Worm (Caenorhabditis elegans) whole organism, young adult: ENCODE measurements around the gene F55F10.3.
A peak's percentile ranks its signal among the peaks of the same experiment; 100 is the strongest.

Experiments
- F22D6.2 ChIP-seq: sonication (generic microtip); optimal IDR thresholded peaks from 2 replicates; lab custom pipeline; 2016; ENCODE audit warnings: mild to moderate bottlenecking, missing genetic modification characterization, missing compliant biosample characterization
- F23B12.7 ChIP-seq: sonication (generic microtip); optimal IDR thresholded peaks from 2 replicates; lab custom pipeline; 2017; ENCODE audit warnings: missing genetic modification characterization, mild to moderate bottlenecking, missing compliant biosample characterization, antibody characterized with exemption, moderate library complexity; ENCODE audit not compliant: insufficient read depth
- F52B5.7 ChIP-seq: sonication (generic microtip); optimal IDR thresholded peaks from 2 replicates; lab custom pipeline; 2016; ENCODE audit warnings: mild to moderate bottlenecking, missing genetic modification characterization, missing compliant biosample characterization
- F57A8.1 ChIP-seq: fragments of 200-800 bp; sonication (Bioruptor generic); optimal IDR thresholded peaks from 2 replicates; lab custom pipeline; 2018; ENCODE audit warnings: mild to moderate bottlenecking, missing genetic modification characterization, moderate library complexity, missing compliant biosample characterization
- T07F8.4 ChIP-seq: sonication (generic microtip); optimal IDR thresholded peaks from 2 replicates; lab custom pipeline; 2016; ENCODE audit warnings: mild to moderate bottlenecking, missing genetic modification characterization, moderate library complexity, missing compliant biosample characterization
- T26A5.8 ChIP-seq: sonication (generic microtip); optimal IDR thresholded peaks from 2 replicates; lab custom pipeline; 2016; ENCODE audit warnings: missing genetic modification characterization, missing compliant biosample characterization
- Y56A3A.18 ChIP-seq: fragments of 200-800 bp; sonication (Bioruptor generic); IDR thresholded peaks from 2 replicates; pipeline ENCODE4 v1.3.6; 2022; ENCODE audit warnings: missing genetic modification reagents, missing genetic modification characterization, missing compliant biosample characterization
- ama-1 ChIP-seq, 3 experiments: fragments of 150-350 bp in 1 of 3; sonication (generic microtip) in 2 of 3; optimal IDR thresholded peaks; 2 replicates each; lab custom pipeline; 2014 to 2018; ENCODE audit warnings: missing biosample characterization in 2 of 3, missing genetic modification characterization in 2 of 3, missing genetic modification reagents in 2 of 3
- aptf-2 ChIP-seq: fragments of 200-800 bp; sonication (Bioruptor generic); conservative IDR thresholded peaks from 2 replicates; pipeline ENCODE4 v1.3.6; 2022; ENCODE audit warnings: missing genetic modification reagents, missing genetic modification characterization, missing compliant biosample characterization
- attf-5 ChIP-seq: fragments of 200-800 bp; sonication (Bioruptor generic); optimal IDR thresholded peaks from 2 replicates; lab custom pipeline; 2018; ENCODE audit warnings: mild to moderate bottlenecking, missing genetic modification characterization, missing compliant biosample characterization
- attf-6 ChIP-seq: fragments of 200-800 bp; sonication (Bioruptor generic); IDR thresholded peaks from 2 replicates; pipeline ENCODE4 v1.3.6; 2022; ENCODE audit warnings: missing genetic modification reagents, missing genetic modification characterization, missing compliant biosample characterization
- ccch-3 ChIP-seq: fragments of 200-800 bp; sonication (Bioruptor generic); optimal IDR thresholded peaks from 2 replicates; lab custom pipeline; 2018; ENCODE audit warnings: mild to moderate bottlenecking, missing genetic modification characterization, missing compliant biosample characterization
- cebp-2 ChIP-seq: fragments of 200-800 bp; sonication (Bioruptor generic); IDR thresholded peaks from 2 replicates; pipeline ENCODE4 v1.3.6; 2022; ENCODE audit warnings: missing genetic modification characterization, missing compliant biosample characterization
- dpl-1 ChIP-seq: fragments of 150-350 bp; optimal IDR thresholded peaks from 2 replicates; lab custom pipeline; 2014; ENCODE audit warnings: missing biosample characterization, missing genetic modification reagents, missing genetic modification characterization
- efl-1 ChIP-seq: fragments of 150-350 bp; optimal IDR thresholded peaks from 2 replicates; lab custom pipeline; 2014; ENCODE audit warnings: missing biosample characterization, missing genetic modification reagents, missing genetic modification characterization
- egrh-3 ChIP-seq: fragments of 200-800 bp; sonication (Bioruptor generic); IDR thresholded peaks from 2 replicates; pipeline ENCODE4 v1.3.6; 2022; ENCODE audit warnings: missing genetic modification reagents, missing genetic modification characterization, missing compliant biosample characterization
- ets-4 ChIP-seq: fragments of 200-800 bp; sonication (Bioruptor generic); optimal IDR thresholded peaks from 2 replicates; lab custom pipeline; 2018; ENCODE audit warnings: mild to moderate bottlenecking, missing genetic modification characterization, missing compliant biosample characterization
- him-1 ChIP-seq: sonication (generic microtip); optimal IDR thresholded peaks from 2 replicates; lab custom pipeline; 2016; ENCODE audit warnings: missing genotype, missing genetic modification reagents, missing genetic modification characterization, missing compliant biosample characterization
- lir-1 ChIP-seq: fragments of 200-800 bp; sonication (Bioruptor generic); conservative IDR thresholded peaks from 2 replicates; pipeline ENCODE4 v1.3.6; 2022; ENCODE audit warnings: missing genetic modification reagents, missing genetic modification characterization, missing compliant biosample characterization
- lsl-1 ChIP-seq: fragments of 200-800 bp; sonication (Bioruptor generic); optimal IDR thresholded peaks from 2 replicates; lab custom pipeline; 2018; ENCODE audit warnings: mild to moderate bottlenecking, missing genetic modification characterization, moderate library complexity, missing compliant biosample characterization
- lsy-27 ChIP-seq: sonication (generic microtip); optimal IDR thresholded peaks from 2 replicates; lab custom pipeline; 2017; ENCODE audit warnings: missing genetic modification characterization, mild to moderate bottlenecking, missing compliant biosample characterization, antibody characterized with exemption, missing genotype, borderline replicate concordance; ENCODE audit not compliant: insufficient read depth
- mcd-1 ChIP-seq: fragments of 200-800 bp; sonication (Bioruptor generic); IDR thresholded peaks from 2 replicates; pipeline ENCODE4 v1.3.6; 2022; ENCODE audit warnings: missing genetic modification reagents, missing genetic modification characterization, missing compliant biosample characterization
- mel-28 ChIP-seq: sonication (generic microtip); optimal IDR thresholded peaks from 2 replicates; lab custom pipeline; 2016; ENCODE audit warnings: borderline replicate concordance, mild to moderate bottlenecking, missing genetic modification characterization, missing compliant biosample characterization
- mxl-1 ChIP-seq: sonication (generic microtip); optimal IDR thresholded peaks from 2 replicates; lab custom pipeline; 2016; ENCODE audit warnings: missing genetic modification characterization, missing compliant biosample characterization
- nfyb-1 ChIP-seq: fragments of 200-800 bp; sonication (Bioruptor generic); IDR thresholded peaks from 2 replicates; pipeline ENCODE4 v1.3.6; 2022; ENCODE audit warnings: missing genetic modification reagents, missing genetic modification characterization, missing compliant biosample characterization
- nhr-179 ChIP-seq: sonication (generic microtip); optimal IDR thresholded peaks from 2 replicates; lab custom pipeline; 2016; ENCODE audit warnings: mild to moderate bottlenecking, missing genetic modification characterization, missing compliant biosample characterization
- nhr-27 ChIP-seq: fragments of 200-800 bp; sonication (Bioruptor generic); optimal IDR thresholded peaks from 2 replicates; lab custom pipeline; 2018; ENCODE audit warnings: mild to moderate bottlenecking, missing genetic modification characterization, moderate library complexity, missing compliant biosample characterization
- nhr-80 ChIP-seq: sonication (generic microtip); optimal IDR thresholded peaks from 2 replicates; lab custom pipeline; 2016; ENCODE audit warnings: missing genetic modification characterization, missing compliant biosample characterization
- nhr-90 ChIP-seq: sonication (generic microtip); optimal IDR thresholded peaks from 2 replicates; lab custom pipeline; 2016; ENCODE audit warnings: missing genotype, mild to moderate bottlenecking, missing genetic modification characterization, missing compliant biosample characterization
- pbrm-1 ChIP-seq: fragments of 200-800 bp; sonication (Bioruptor generic); IDR thresholded peaks from 2 replicates; pipeline ENCODE4 v1.3.6; 2022; ENCODE audit warnings: missing genetic modification reagents, missing genetic modification characterization, missing compliant biosample characterization
- rcor-1 ChIP-seq: fragments of 200-800 bp; sonication (Bioruptor generic); IDR thresholded peaks from 2 replicates; pipeline ENCODE4 v1.3.6; 2022; ENCODE audit warnings: missing genetic modification reagents, missing genetic modification characterization, missing compliant biosample characterization
- repo-1 ChIP-seq: sonication (generic microtip); optimal IDR thresholded peaks from 2 replicates; lab custom pipeline; 2017; ENCODE audit warnings: mild to moderate bottlenecking, missing genetic modification characterization, missing compliant biosample characterization
- rpc-1 ChIP-seq, 2 experiments: fragments of 150-350 bp in 1 of 2; sonication (generic microtip) in 1 of 2; optimal IDR thresholded peaks; 2 replicates each; lab custom pipeline; 2014 to 2018; ENCODE audit warnings: missing biosample characterization in 1 of 2, missing genetic modification characterization in 1 of 2, missing genetic modification reagents in 1 of 2, missing genotype in 1 of 2
- sea-2 ChIP-seq: fragments of 200-800 bp; sonication (Bioruptor generic); IDR thresholded peaks from 2 replicates; pipeline ENCODE4 v1.3.6; 2022; ENCODE audit warnings: missing genetic modification characterization, missing compliant biosample characterization
- snpc-1.3 ChIP-seq: sonication (generic microtip); optimal IDR thresholded peaks from 2 replicates; lab custom pipeline; 2017; ENCODE audit warnings: missing genetic modification characterization, mild to moderate bottlenecking, missing compliant biosample characterization, antibody characterized with exemption, moderate library complexity, missing genotype, missing genetic modification reagents; ENCODE audit not compliant: insufficient read depth
- snpc-3.4 ChIP-seq: sonication (generic microtip); optimal IDR thresholded peaks from 2 replicates; lab custom pipeline; 2017; ENCODE audit warnings: missing genetic modification characterization, mild to moderate bottlenecking, missing compliant biosample characterization, antibody characterized with exemption, moderate library complexity, missing genotype, missing genetic modification reagents
- sptf-2 ChIP-seq: fragments of 200-800 bp; sonication (Bioruptor generic); optimal IDR thresholded peaks from 2 replicates; lab custom pipeline; 2018; ENCODE audit warnings: mild to moderate bottlenecking, missing genetic modification characterization, missing compliant biosample characterization
- unc-130 ChIP-seq: sonication (generic microtip); optimal IDR thresholded peaks from 2 replicates; lab custom pipeline; 2016; ENCODE audit warnings: missing genetic modification reagents, missing genetic modification characterization, missing compliant biosample characterization
- unc-62 ChIP-seq: fragments of 150-350 bp; optimal IDR thresholded peaks from 2 replicates; lab custom pipeline; 2014; ENCODE audit warnings: missing biosample characterization, missing genetic modification reagents, missing genetic modification characterization
- xnd-1 ChIP-seq: sonication (generic microtip); optimal IDR thresholded peaks from 2 replicates; lab custom pipeline; 2016; ENCODE audit warnings: missing genotype, missing genetic modification reagents, missing genetic modification characterization, missing compliant biosample characterization
- zfh-2 ChIP-seq: fragments of 200-800 bp; sonication (Bioruptor generic); conservative IDR thresholded peaks from 2 replicates; pipeline ENCODE4 v1.3.6; 2022; ENCODE audit warnings: missing genetic modification reagents, missing genetic modification characterization, missing compliant biosample characterization

The F55F10.3 gene

DNA sequence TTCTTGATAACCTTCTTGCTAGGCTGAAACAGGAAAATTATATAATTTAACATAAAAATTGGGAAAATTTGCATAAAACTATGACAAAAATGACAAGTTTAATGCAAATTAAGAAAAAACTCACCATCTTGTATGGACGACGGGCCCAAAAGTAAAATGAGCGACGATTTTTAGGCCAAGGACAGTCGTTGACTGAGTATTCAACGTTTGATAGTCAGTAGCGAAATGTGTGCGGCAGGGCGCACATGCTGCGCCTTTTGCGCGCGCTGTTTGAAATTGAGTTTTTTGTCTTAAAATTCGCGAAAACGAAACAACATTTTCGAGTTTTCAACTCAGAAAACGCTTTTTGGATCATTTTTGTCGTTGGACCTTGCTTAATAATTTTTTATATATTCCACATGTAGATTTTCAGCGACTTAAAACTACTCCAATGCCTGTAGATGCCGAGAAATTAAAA, 30.7 kb downstream of the F55F10.3 start, which contains the start of the genes rpl-7A and set-21 (continued):
- TF ChIP-seq cebp-2 (GFP tag; lab: Robert Waterston, UW) (peak; percentile 92; the same call in 1 of the 2 replicates), unc-62 (GFP tag; lab: Kevin White, UChicago) (no peak), aptf-2 (GFP tag; lab: Robert Waterston, UW) (peak; percentile 88), egrh-3 (peak; percentile 69), sea-2 (GFP tag; lab: Robert Waterston, UW) (peak; percentile 89), F22D6.2 (peak; percentile 75), ccch-3 (GFP tag; lab: Kevin White, UChicago) (no peak), attf-5 (GFP tag; lab: Kevin White, UChicago) (peak; percentile 99), F57A8.1 (GFP tag; lab: Kevin White, UChicago) (no peak), Y56A3A.18 (GFP tag; lab: Robert Waterston, UW) (peak; percentile 67; the same call in 1 of the 2 replicates), T07F8.4 (tag; lab: Kevin White, UChicago) (no peak), snpc-3.4 (peak; percentile 77), rpc-1 (optimal IDR thresholded peaks at IDR 0.05; lab: Kevin White, UChicago) (no peak), rpc-1 (tag; optimal IDR thresholded peaks at IDR 0.05; lab: Kevin White, UChicago) (no peak), lsy-27 (no peak), xnd-1 (tag; lab: Kevin White, UChicago) (peak; percentile 67), mxl-1 (tag; lab: Kevin White, UChicago) (no peak), pbrm-1 (GFP tag; lab: Robert Waterston, UW) (peak; percentile 98), T26A5.8 (tag; lab: Kevin White, UChicago) (no peak), attf-6 (GFP tag; lab: Robert Waterston, UW) (peak; percentile 78), unc-130 (peak; percentile 82), him-1 (tag; lab: Kevin White, UChicago) (peak; percentile 87), nhr-90 (tag; lab: Kevin White, UChicago) (peak; percentile 36), dpl-1 (GFP tag; lab: Kevin White, UChicago) (peak; percentile 82), snpc-1.3 (tag; lab: Kevin White, UChicago) (peak; percentile 59), rcor-1 (peak; percentile 98), nfyb-1 (peak; percentile 98), lsl-1 (peak; percentile 83), sptf-2 (GFP tag; lab: Kevin White, UChicago) (no peak), mcd-1 (GFP tag; lab: Robert Waterston, UW) (peak; percentile 100), ama-1 (optimal IDR thresholded peaks at IDR 0.05; lab: Kevin White, UChicago) (no peak), ama-1 (GFP tag; optimal IDR thresholded peaks at IDR 0.05; lab: Kevin White, UChicago) (no peak), mel-28 (tag; lab: Kevin White, UChicago) (peak; percentile 24), zfh-2 (GFP tag; lab: Robert Waterston, UW) (peak; percentile 55; the same call in 1 of the 2 replicates), nhr-80 (tag; lab: Kevin White, UChicago) (peak; percentile 84), F23B12.7 (tag; lab: Kevin White, UChicago) (peak; percentile 79), nhr-27 (tag; lab: Kevin White, UChicago) (no peak), efl-1 (GFP tag; lab: Kevin White, UChicago) (peak; percentile 89), lir-1 (GFP tag; lab: Robert Waterston, UW) (peak; percentile 97), F52B5.7 (peak; percentile 25), repo-1 (tag; lab: Kevin White, UChicago) (peak; percentile 80), nhr-179 (tag; lab: Kevin White, UChicago) (no peak), ets-4 (GFP tag; lab: Kevin White, UChicago) (peak; percentile 55)
- TF ChIP-seq, all 124 proteins: peak for 88
